Fruit fly (Drosophila melanogaster) whole organism, pupa: Measurements from ENCODE around the gene dnk.

Source experiments
- CG10348 ChIP-seq: fragments of 200-800 bp; sonication (Bioruptor generic); IDR thresholded peaks from 2 replicates; pipeline ENCODE4 v1.3.6; 2022; ENCODE audit warnings: missing biosample characterization, missing genetic modification characterization
- CG12605 ChIP-seq: fragments of 200-800 bp; sonication (Bioruptor generic); IDR thresholded peaks from 2 replicates; pipeline ENCODE4 v1.3.6; 2022; ENCODE audit warnings: missing biosample characterization, missing genetic modification characterization
- CG13204 ChIP-seq: fragments of 200-800 bp; sonication (Bioruptor generic); optimal IDR thresholded peaks from 2 replicates; lab custom pipeline; 2018; ENCODE audit warnings: missing biosample characterization, mild to moderate bottlenecking, missing genetic modification characterization, moderate library complexity
- CG14655 ChIP-seq: fragments of 200-800 bp; sonication (Bioruptor generic); optimal IDR thresholded peaks from 3 replicates; lab custom pipeline; 2017; ENCODE audit warnings: mild to moderate bottlenecking, missing biosample characterization, missing genetic modification reagents, missing genetic modification characterization
- CG15710 ChIP-seq: fragments of 200-800 bp; sonication (Bioruptor generic); optimal IDR thresholded peaks from 2 replicates; lab custom pipeline; 2018; ENCODE audit warnings: missing biosample characterization, mild to moderate bottlenecking, missing genetic modification characterization, moderate library complexity
- CG17806 ChIP-seq: fragments of 200-800 bp; sonication (Bioruptor generic); optimal IDR thresholded peaks from 2 replicates; lab custom pipeline; 2018; ENCODE audit warnings: missing biosample characterization, mild to moderate bottlenecking, missing genetic modification characterization, moderate library complexity
- CG32121 ChIP-seq: fragments of 200-800 bp; sonication (Bioruptor generic); IDR thresholded peaks from 2 replicates; pipeline ENCODE4 v1.3.6; 2022; ENCODE audit warnings: missing biosample characterization, missing genetic modification characterization
- CG34367 ChIP-seq: fragments of 200-800 bp; sonication (Bioruptor generic); optimal IDR thresholded peaks from 2 replicates; lab custom pipeline; 2018; ENCODE audit warnings: missing biosample characterization, mild to moderate bottlenecking, missing genetic modification characterization
- CG4496 ChIP-seq: fragments of 200-800 bp; sonication (Bioruptor generic); IDR thresholded peaks from 3 replicates; pipeline ENCODE4 v1.3.6; 2022; ENCODE audit warnings: missing biosample characterization, missing genetic modification characterization
- CG8159 ChIP-seq: fragments of 200-800 bp; sonication (Bioruptor generic); optimal IDR thresholded peaks from 3 replicates; lab custom pipeline; 2018; ENCODE audit warnings: missing biosample characterization, mild to moderate bottlenecking, missing genetic modification characterization, moderate library complexity
- CG8301 ChIP-seq: fragments of 200-800 bp; sonication (Bioruptor generic); optimal IDR thresholded peaks from 2 replicates; lab custom pipeline; 2018; ENCODE audit warnings: missing biosample characterization, mild to moderate bottlenecking, missing genetic modification characterization
- CG9948 ChIP-seq: fragments of 200-800 bp; sonication (Bioruptor generic); optimal IDR thresholded peaks from 2 replicates; lab custom pipeline; 2018; ENCODE audit warnings: missing biosample characterization, mild to moderate bottlenecking, missing genetic modification characterization, moderate library complexity
- D1 ChIP-seq: fragments of 200-800 bp; sonication (Bioruptor generic); optimal IDR thresholded peaks from 2 replicates; lab custom pipeline; 2018; ENCODE audit warnings: missing biosample characterization, mild to moderate bottlenecking, missing genetic modification characterization, moderate library complexity
- EcR ChIP-seq: fragments of 200-800 bp; sonication (Bioruptor generic); optimal IDR thresholded peaks from 3 replicates; lab custom pipeline; 2019; ENCODE audit warnings: missing biosample characterization, missing genetic modification characterization, mild to moderate bottlenecking, moderate library complexity, missing genetic modification reagents
- Ets98B ChIP-seq: fragments of 200-800 bp; sonication (Bioruptor generic); IDR thresholded peaks from 2 replicates; pipeline ENCODE4 v1.3.6; 2022; ENCODE audit warnings: missing biosample characterization, missing genetic modification characterization
- Pif1A ChIP-seq: fragments of 200-800 bp; sonication (Bioruptor generic); optimal IDR thresholded peaks from 3 replicates; lab custom pipeline; 2016; ENCODE audit warnings: missing biosample characterization, missing genetic modification characterization
- Pif1B ChIP-seq: fragments of 200-800 bp; sonication (Bioruptor generic); optimal IDR thresholded peaks from 3 replicates; lab custom pipeline; 2016; ENCODE audit warnings: missing biosample characterization, missing genetic modification characterization
- Snoo ChIP-seq: fragments of 200-800 bp; sonication (Bioruptor generic); optimal IDR thresholded peaks from 3 replicates; lab custom pipeline; 2017; ENCODE audit warnings: missing biosample characterization, mild to moderate bottlenecking, missing genetic modification characterization, inconsistent platforms
- fd96Ca ChIP-seq: fragments of 200-800 bp; sonication (Bioruptor generic); IDR thresholded peaks from 3 replicates; pipeline ENCODE4 v1.3.6; 2022; ENCODE audit warnings: missing biosample characterization, missing genetic modification characterization
- gl ChIP-seq: fragments of 200-800 bp; sonication (Bioruptor generic); optimal IDR thresholded peaks from 2 replicates; lab custom pipeline; 2018; ENCODE audit warnings: missing biosample characterization, mild to moderate bottlenecking, missing genetic modification characterization
- rn ChIP-seq: fragments of 200-800 bp; sonication (Bioruptor generic); IDR thresholded peaks from 2 replicates; pipeline ENCODE4 v1.3.6; 2022; ENCODE audit warnings: missing biosample characterization, missing genetic modification characterization

dnk gene

DNA sequence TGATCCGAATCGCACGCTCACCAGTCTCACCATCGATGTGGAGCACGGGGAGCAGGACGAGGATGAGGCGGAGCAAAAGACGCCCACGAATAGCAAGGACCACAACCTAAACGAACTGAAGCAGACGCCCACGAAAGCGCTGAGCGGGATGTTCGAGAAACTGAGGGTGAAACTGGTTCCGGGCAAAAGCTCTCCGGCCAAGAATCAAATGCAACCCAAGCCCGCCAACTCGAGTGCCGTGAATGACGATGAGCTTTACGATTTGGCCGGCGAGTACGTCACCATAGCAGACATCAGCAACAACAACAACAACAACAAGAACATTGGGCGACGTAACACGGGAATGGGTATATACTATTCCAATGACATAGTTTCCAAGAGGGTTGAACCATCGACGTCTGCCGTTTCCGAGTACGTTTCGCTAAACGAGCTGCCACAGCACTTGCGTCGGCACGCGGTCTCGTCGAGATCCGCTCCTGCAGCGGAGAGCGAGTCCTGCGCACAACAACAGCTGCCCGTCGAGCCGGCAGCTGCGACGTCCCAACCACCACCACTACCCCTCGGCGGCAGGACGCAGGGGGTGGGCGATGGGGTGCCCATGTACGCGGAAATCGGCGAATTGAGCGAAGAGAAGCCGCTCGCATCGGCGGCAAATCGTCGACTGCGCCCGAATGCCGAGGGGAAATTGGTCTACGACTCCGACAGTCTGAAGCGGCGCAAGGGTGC, 36.7 kb downstream of the dnk start:
- TF ChIP-seq Snoo (tag; lab: Kevin White, UChicago): no peak
- TF ChIP-seq CG13204: peak; percentile 94
- TF ChIP-seq EcR (GFP tag; lab: Kevin White, UChicago): peak; percentile 20
- TF ChIP-seq CG17806 (tag; lab: Kevin White, UChicago): no peak
- TF ChIP-seq gl (tag; lab: Kevin White, UChicago): no peak
- TF ChIP-seq Pif1A (GFP tag; lab: Kevin White, UChicago): no peak
- no peak for TF ChIP-seq CG8159 (tag; lab: Kevin White, UChicago)
- TF ChIP-seq Pif1B: no peak
- TF ChIP-seq, all 21 proteins: peak for 2

DNA sequence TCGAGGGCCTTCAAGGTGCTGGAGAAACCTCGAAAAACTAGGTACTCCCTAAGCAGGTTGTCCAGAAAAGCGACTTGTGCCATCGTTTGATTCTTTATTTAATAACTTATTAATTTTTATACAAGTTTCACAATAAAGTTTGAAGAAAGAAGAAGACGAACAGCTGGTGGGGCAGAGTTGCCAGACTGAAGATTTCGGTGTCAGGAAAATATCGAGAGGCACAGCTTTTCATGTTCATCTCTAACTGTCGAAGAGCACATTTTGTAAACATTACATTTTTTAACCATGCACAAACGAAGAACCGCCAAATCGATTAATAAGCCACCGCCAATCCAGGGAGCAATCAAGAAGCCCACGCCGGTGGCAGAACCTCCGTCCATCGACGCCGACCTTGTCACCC, 43.1 kb downstream of the dnk start, which contains the start of the genes CG6005 and CG14286:
Gene CG6005, minus strand, starts transcription at position 169 of the 400 bp plus-strand sequence.
Gene CG14286, plus strand, starts transcription at position 231 of the 400 bp plus-strand sequence.
- no peak for TF ChIP-seq CG13204
- TF ChIP-seq Snoo (tag; lab: Kevin White, UChicago): no peak
- TF ChIP-seq EcR (GFP tag; lab: Kevin White, UChicago): no peak
- no peak for TF ChIP-seq CG12605
- TF ChIP-seq CG32121 (GFP tag; lab: Robert Waterston, UW): peak; percentile 32; the same call in 1 of the 2 replicates
- TF ChIP-seq CG9948: no peak
- TF ChIP-seq CG10348 (GFP tag; lab: Robert Waterston, UW): no peak
- TF ChIP-seq fd96Ca (GFP tag; lab: Robert Waterston, UW): 0 out of 3 replicates have a peak, but pooled peaks have one; percentile 32
- TF ChIP-seq CG34367 (tag; lab: Kevin White, UChicago): no peak
- TF ChIP-seq CG14655 (GFP tag; lab: Kevin White, UChicago): no peak
- TF ChIP-seq CG8301: no peak
- no peak for TF ChIP-seq gl (tag; lab: Kevin White, UChicago)
- TF ChIP-seq Pif1B: no peak
- TF ChIP-seq CG8159 (tag; lab: Kevin White, UChicago): no peak
- peak; percentile 45 for TF ChIP-seq Ets98B (GFP tag; lab: Robert Waterston, UW)
- TF ChIP-seq CG15710 (tag; lab: Kevin White, UChicago): peak; percentile 13
- TF ChIP-seq rn (GFP tag; lab: Robert Waterston, UW): no peak
- TF ChIP-seq CG17806 (tag; lab: Kevin White, UChicago): no peak
- no peak for TF ChIP-seq Pif1A (GFP tag; lab: Kevin White, UChicago)
- no peak for TF ChIP-seq D1 (tag; lab: Kevin White, UChicago)
- TF ChIP-seq CG4496 (GFP tag; lab: Robert Waterston, UW): peak; percentile 70

DNA sequence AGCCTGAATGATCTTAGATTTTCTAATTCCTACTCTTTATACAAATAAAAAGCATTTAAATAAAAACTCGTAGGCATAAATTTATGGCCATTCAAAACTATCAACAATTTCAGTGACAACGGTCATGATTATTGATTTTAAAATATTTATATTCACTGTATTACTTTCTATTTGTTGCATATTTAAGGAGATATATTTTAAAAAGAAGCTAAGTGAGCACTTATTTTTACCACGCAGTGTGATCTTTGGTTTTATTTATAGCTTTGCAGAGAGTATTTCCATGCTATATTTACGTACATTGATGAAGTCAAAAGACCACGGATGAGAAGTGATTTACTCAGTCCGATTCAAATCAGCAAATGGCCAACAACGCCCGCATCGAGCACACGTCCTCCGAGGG, 44.0 kb downstream of the dnk start, which contains the start of gene CG14285:
Gene CG14285, plus strand, starts transcription at position 339 of the 400 bp plus-strand sequence.
- no peak for TF ChIP-seq D1 (tag; lab: Kevin White, UChicago)
- no peak for TF ChIP-seq CG8301
- TF ChIP-seq CG15710 (tag; lab: Kevin White, UChicago): no peak
- TF ChIP-seq CG32121 (GFP tag; lab: Robert Waterston, UW): peak; percentile 22; the same call in 1 of the 2 replicates
- TF ChIP-seq, all 21 proteins: peak for 1

DNA sequence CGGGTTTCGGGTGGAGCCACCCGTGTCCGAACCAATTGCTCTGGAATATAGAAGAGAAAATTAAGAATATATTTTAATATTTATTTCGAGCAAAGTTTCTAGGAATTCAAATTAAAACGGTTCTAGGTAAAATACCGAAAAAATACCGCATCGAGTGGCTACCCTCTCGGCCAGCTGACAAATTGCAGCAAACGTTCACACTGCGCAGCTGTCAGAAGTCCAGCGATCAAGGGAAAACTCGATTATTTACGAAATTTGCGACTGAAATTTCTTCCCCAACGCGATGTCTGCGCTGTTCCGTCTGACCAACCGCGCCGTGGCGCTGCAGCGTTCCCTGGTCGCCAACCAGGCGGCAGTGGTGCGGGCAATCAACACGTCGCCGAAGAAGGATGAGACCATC, 46.4 kb downstream of the dnk start, which contains the start of gene NP15.6:
Gene NP15.6, plus strand, starts transcription at position 204 of the 400 bp plus-strand sequence.
- TF ChIP-seq Pif1A (GFP tag; lab: Kevin White, UChicago) (no peak), CG17806 (tag; lab: Kevin White, UChicago) (no peak), CG10348 (GFP tag; lab: Robert Waterston, UW) (no peak), CG4496 (GFP tag; lab: Robert Waterston, UW) (no peak), CG8159 (tag; lab: Kevin White, UChicago) (no peak), CG14655 (GFP tag; lab: Kevin White, UChicago) (no peak)

DNA sequence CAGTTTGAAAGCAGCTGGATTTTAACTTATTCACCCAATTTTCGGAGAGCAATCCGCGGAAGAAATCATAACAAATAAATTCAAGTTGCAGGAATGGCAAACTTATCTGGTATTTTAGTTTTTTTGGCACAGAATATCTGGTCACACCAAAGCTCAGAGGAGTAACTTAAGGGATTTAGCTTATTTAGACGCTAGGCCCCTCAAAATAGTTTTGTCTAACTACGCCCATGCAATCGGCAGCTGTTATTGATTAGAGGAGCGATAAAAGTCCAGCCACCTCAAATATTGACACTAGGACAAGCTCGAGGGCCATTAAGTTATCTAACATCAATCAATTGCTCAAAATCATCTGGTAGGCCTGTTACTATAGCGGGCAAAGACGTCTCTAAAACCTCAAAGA, 48.0 kb downstream of the dnk start, which contains the start of the genes GatA and P5cr:
Gene GatA, minus strand, starts transcription at position 100 of the 400 bp plus-strand sequence.
Gene P5cr, plus strand, starts transcription at position 174 of the 400 bp plus-strand sequence.
- TF ChIP-seq CG13204 (no peak), fd96Ca (GFP tag; lab: Robert Waterston, UW) (peak; percentile 92), EcR (GFP tag; lab: Kevin White, UChicago) (peak; percentile 82), rn (GFP tag; lab: Robert Waterston, UW) (peak; percentile 70), CG32121 (GFP tag; lab: Robert Waterston, UW) (peak; percentile 81), Pif1A (GFP tag; lab: Kevin White, UChicago) (no peak), CG4496 (GFP tag; lab: Robert Waterston, UW) (peak; percentile 94), CG15710 (tag; lab: Kevin White, UChicago) (peak; percentile 70), CG10348 (GFP tag; lab: Robert Waterston, UW) (peak; percentile 64; the same call in 1 of the 2 replicates), Ets98B (GFP tag; lab: Robert Waterston, UW) (peak; percentile 94), CG9948 (peak; percentile 59), CG17806 (tag; lab: Kevin White, UChicago) (peak; percentile 71), CG8159 (tag; lab: Kevin White, UChicago) (no peak), D1 (tag; lab: Kevin White, UChicago) (no peak), CG14655 (GFP tag; lab: Kevin White, UChicago) (no peak), CG34367 (tag; lab: Kevin White, UChicago) (peak; percentile 56), Pif1B (no peak), gl (tag; lab: Kevin White, UChicago) (peak; percentile 45), CG12605 (peak; percentile 80), CG8301 (peak; percentile 69), Snoo (tag; lab: Kevin White, UChicago) (peak; percentile 20)
- TF ChIP-seq, all 21 proteins: peak for 15
